Worm (Caenorhabditis elegans): ENCODE measurements around the gene mdt-28.

DNA sequence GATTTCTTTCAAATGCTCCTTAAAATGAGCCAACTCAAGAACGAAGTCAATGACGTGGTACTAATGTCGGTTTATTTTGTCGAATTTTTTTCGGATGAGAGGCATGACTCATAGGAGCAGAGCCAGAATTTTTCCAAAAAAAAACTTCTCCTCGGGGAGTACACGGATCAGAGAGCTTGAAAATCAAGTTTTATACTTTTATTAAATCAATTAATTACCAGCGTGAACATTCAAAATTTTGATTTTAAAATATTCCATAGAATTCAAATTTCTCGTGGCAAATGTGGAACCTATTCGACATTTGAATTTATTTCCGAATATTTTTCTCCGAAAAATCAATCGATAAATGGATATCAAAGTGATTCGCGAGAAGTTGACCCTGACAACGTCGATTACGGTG lies 38.9 kb downstream of the mdt-28 start, which contains the start of gene F21A3.4:
- TF ChIP-seq unc-62 (GFP tag; optimal IDR thresholded peaks at IDR 0.05) = no peak
- TF ChIP-seq ztf-11 (tag; optimal IDR thresholded peaks at IDR 0.05) = no peak
- no peak for TF ChIP-seq ces-1 (GFP tag; optimal IDR thresholded peaks at IDR 0.05)
- TF ChIP-seq unc-39 (tag; optimal IDR thresholded peaks at IDR 0.05) = no peak
- no peak for TF ChIP-seq lsy-2 (tag; optimal IDR thresholded peaks at IDR 0.05)
- TF ChIP-seq sem-2 (GFP tag; optimal IDR thresholded peaks at IDR 0.05) = no peak
- TF ChIP-seq nhr-76 (tag; optimal IDR thresholded peaks at IDR 0.05) = no peak
